Worm (Caenorhabditis elegans): ENCODE measurements around the gene F36G3.1.
A peak's percentile ranks its signal among the peaks of the same experiment; 100 is the strongest.

Gene F36G3.1

DNA sequence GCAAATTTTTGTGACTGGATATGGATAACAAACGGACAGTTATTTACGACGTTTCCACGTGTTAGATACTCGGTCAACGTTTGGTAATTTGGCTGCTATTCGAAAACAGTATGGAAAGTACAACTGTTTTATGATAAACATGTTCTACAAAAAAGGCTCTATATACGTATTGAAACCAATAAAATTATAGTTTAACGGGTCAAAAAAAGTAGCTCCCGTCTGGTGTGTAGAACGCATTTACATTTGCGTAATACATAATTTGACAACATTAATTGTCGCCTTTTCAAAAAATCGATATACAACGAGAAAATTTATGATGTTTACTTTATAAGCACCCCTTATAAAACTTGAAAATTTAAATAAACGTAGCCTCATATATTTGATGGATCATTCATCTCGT lies 47.0 kb downstream of the F36G3.1 start:
- no peak for TF ChIP-seq unc-120 (tag; optimal IDR thresholded peaks at IDR 0.05; ENCODE audit: poor library complexity, severe bottlenecking)
- no peak for TF ChIP-seq drap-1 (GFP tag; optimal IDR thresholded peaks at IDR 0.05)
- no peak for TF ChIP-seq flh-1 (GFP tag; optimal IDR thresholded peaks at IDR 0.05)
- no peak for TF ChIP-seq lin-32 (GFP tag; optimal IDR thresholded peaks at IDR 0.05)
- TF ChIP-seq snpc-4 (tag; optimal IDR thresholded peaks at IDR 0.05), result no peak
- no peak for TF ChIP-seq zip-8 (tag; optimal IDR thresholded peaks at IDR 0.05)
- TF ChIP-seq mep-1 (tag; optimal IDR thresholded peaks at IDR 0.05), result no peak
- no peak for TF ChIP-seq nhr-237 (tag; optimal IDR thresholded peaks at IDR 0.05)
- TF ChIP-seq unc-39 (tag; optimal IDR thresholded peaks at IDR 0.05), result no peak
- TF ChIP-seq ceh-39 (tag; optimal IDR thresholded peaks at IDR 0.05), result no peak
- TF ChIP-seq lin-13 (tag; optimal IDR thresholded peaks at IDR 0.05), result no peak
- no peak for TF ChIP-seq ceh-83 (GFP tag; optimal IDR thresholded peaks at IDR 0.05)
- no peak for TF ChIP-seq lsy-2 (tag; optimal IDR thresholded peaks at IDR 0.05)
- no peak for TF ChIP-seq nhr-76 (tag; optimal IDR thresholded peaks at IDR 0.05)
- no peak for TF ChIP-seq sptf-1 (tag; optimal IDR thresholded peaks at IDR 0.05)
- TF ChIP-seq unc-62 (GFP tag; optimal IDR thresholded peaks at IDR 0.05), result no peak
- TF ChIP-seq tbx-8 (GFP tag; optimal IDR thresholded peaks at IDR 0.05), result no peak
- TF ChIP-seq nhr-12 (tag; optimal IDR thresholded peaks at IDR 0.05), result no peak

DNA sequence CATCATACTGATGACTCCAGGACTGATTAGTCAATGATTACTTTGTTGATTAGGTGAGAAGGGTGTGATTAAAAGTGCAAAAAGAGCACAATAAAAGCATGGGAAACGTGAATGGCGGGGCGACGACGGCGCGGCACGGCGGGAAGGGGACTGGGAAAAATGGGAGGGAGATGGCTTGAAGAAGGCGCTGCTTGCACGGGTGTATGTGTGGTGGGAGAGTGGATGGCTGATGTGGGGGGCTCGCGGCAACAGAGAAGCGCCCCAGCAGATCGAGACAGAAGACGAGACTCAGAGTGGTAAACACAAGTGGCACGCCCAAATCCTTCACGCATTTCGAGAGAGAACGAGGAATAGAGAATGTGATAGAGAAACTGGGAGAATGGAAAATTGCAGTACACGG lies 51.3 kb downstream of the F36G3.1 start, which contains the start of gene F15G9.5:
F15G9.5 (minus strand) TSS at position 159 of the 400 bp plus-strand sequence.
- peak; percentile 28 for TF ChIP-seq sptf-1 (tag; optimal IDR thresholded peaks at IDR 0.05)
- no peak for TF ChIP-seq unc-39 (tag; optimal IDR thresholded peaks at IDR 0.05)
- no peak for TF ChIP-seq nhr-76 (tag; optimal IDR thresholded peaks at IDR 0.05)
- no peak for TF ChIP-seq blmp-1 (tag; optimal IDR thresholded peaks at IDR 0.05)
- no peak for TF ChIP-seq unc-62 (GFP tag; optimal IDR thresholded peaks at IDR 0.05)
- TF ChIP-seq ceh-83 (GFP tag; optimal IDR thresholded peaks at IDR 0.05), result no peak
- TF ChIP-seq nhr-28 (tag; optimal IDR thresholded peaks at IDR 0.05), result no peak
- TF ChIP-seq nhr-237 (tag; optimal IDR thresholded peaks at IDR 0.05), result no peak
- TF ChIP-seq mep-1 (tag; optimal IDR thresholded peaks at IDR 0.05), result peak; percentile 11
- no peak for TF ChIP-seq nhr-2 (tag; optimal IDR thresholded peaks at IDR 0.05)
- TF ChIP-seq mls-2 (tag; optimal IDR thresholded peaks at IDR 0.05), result peak; percentile 31
- peak; percentile 46 for TF ChIP-seq hlh-1 (tag; optimal IDR thresholded peaks at IDR 0.05)
- peak; percentile 35 for TF ChIP-seq ces-1 (GFP tag; optimal IDR thresholded peaks at IDR 0.05)
- no peak for TF ChIP-seq ztf-11 (tag; optimal IDR thresholded peaks at IDR 0.05)
- no peak for TF ChIP-seq tbx-8 (GFP tag; optimal IDR thresholded peaks at IDR 0.05)
- peak; percentile 65 for TF ChIP-seq unc-120 (tag; optimal IDR thresholded peaks at IDR 0.05; ENCODE audit: poor library complexity, severe bottlenecking)
- no peak for TF ChIP-seq pha-4 (tag; optimal IDR thresholded peaks at IDR 0.05)
- no peak for TF ChIP-seq snpc-4 (tag; optimal IDR thresholded peaks at IDR 0.05)
- TF ChIP-seq lin-32 (GFP tag; optimal IDR thresholded peaks at IDR 0.05), result no peak
- TF ChIP-seq ham-2 (GFP tag; optimal IDR thresholded peaks at IDR 0.05), result no peak
- TF ChIP-seq elt-1 (tag; optimal IDR thresholded peaks at IDR 0.05; ENCODE audit: borderline replicate concordance, insufficient read depth), result no peak
- no peak for TF ChIP-seq sem-2 (GFP tag; optimal IDR thresholded peaks at IDR 0.05)
- no peak for TF ChIP-seq ceh-43 (GFP tag; optimal IDR thresholded peaks at IDR 0.05)
- TF ChIP-seq elt-3 (tag; optimal IDR thresholded peaks at IDR 0.05), result no peak
- TF ChIP-seq nhr-12 (tag; optimal IDR thresholded peaks at IDR 0.05), result no peak
- peak; percentile 12 for TF ChIP-seq M03D4.4 (tag; optimal IDR thresholded peaks at IDR 0.05)
- TF ChIP-seq cnd-1 (tag; optimal IDR thresholded peaks at IDR 0.05), result no peak

DNA sequence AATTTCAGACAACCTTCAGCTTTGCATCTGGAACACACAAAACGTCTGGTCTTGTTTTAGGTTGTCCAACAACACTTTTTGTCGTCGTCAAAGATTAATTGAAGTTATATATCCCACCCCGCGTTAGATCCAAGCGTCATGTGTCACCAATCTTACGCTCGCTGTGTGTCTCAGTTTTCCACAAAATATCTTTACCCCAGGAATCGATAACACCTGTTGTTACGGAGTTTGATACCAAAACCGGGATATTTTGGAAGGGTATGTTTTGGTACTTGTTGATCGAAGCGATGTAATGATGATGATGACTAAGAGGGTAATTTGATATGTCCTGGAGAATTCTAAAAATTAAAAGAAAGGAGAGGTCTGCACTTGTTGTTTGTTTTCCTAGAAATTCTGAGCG lies 53.5 kb downstream of the F36G3.1 start:
- TF ChIP-seq ceh-39 (tag; optimal IDR thresholded peaks at IDR 0.05) (no peak), hlh-1 (tag; optimal IDR thresholded peaks at IDR 0.05) (peak; percentile 98), sem-2 (GFP tag; optimal IDR thresholded peaks at IDR 0.05) (no peak), unc-120 (tag; optimal IDR thresholded peaks at IDR 0.05; ENCODE audit: poor library complexity, severe bottlenecking) (peak; percentile 82), unc-62 (GFP tag; optimal IDR thresholded peaks at IDR 0.05) (peak; percentile 5), mab-5 (tag; optimal IDR thresholded peaks at IDR 0.05) (no peak)
